Fruit fly (Drosophila melanogaster) Kc167 (cell line): ENCODE data around the gene CG43346.

Experiments
- insv ChIP-seq: fragments of >200 bp; optimal IDR thresholded peaks from 3 replicates; lab custom pipeline; 2018; ENCODE audit warnings: missing external identifiers
- psq ChIP-seq: fragments of >200 bp; optimal IDR thresholded peaks from 2 replicates; lab custom pipeline; 2017; ENCODE audit warnings: missing external identifiers
- ttk ChIP-seq: sonication (Bioruptor generic); optimal IDR thresholded peaks from 2 replicates; lab custom pipeline; 2017; ENCODE audit warnings: missing external identifiers

dm6 chr2L:21163311-21163842 lies 5.0 kb downstream of the CG43346 start, which contains the start of gene Noc2:
- TF ChIP-seq psq (lab: Kevin White, UChicago) (no peak), insv (lab: Kevin White, UChicago) (no peak), ttk (no peak)
